Fruit fly (Drosophila melanogaster): Measurements from ENCODE around the gene CG5989.

dm6 chr3L:8580780-8581179 is 23.2 kb downstream of the CG5989 start:
- TF ChIP-seq CTCF (optimal IDR thresholded peaks at IDR 0.05) (no peak), CG8478 (optimal IDR thresholded peaks at IDR 0.05) (no peak)

Measured in S2 (cell line).